Worm (Caenorhabditis elegans): Measurements from ENCODE around the gene F23A7.5.

ce11 chrX:16202229-16202628, 26.5 kb upstream of the F23A7.5 start:
- TF ChIP-seq ztf-23 (GFP tag; IDR thresholded peaks at IDR 0.05) (no peak), tab-1 (GFP tag; IDR thresholded peaks at IDR 0.05) (no peak), ztf-29 (GFP tag; IDR thresholded peaks at IDR 0.05) (no peak), ref-1 (GFP tag; conservative IDR thresholded peaks at IDR 0.05) (no peak), cog-1 (tag; optimal IDR thresholded peaks at IDR 0.05) (no peak), flt-1 (GFP tag; IDR thresholded peaks at IDR 0.05) (no peak), klf-2 (GFP tag; conservative IDR thresholded peaks at IDR 0.05) (no peak), T22C8.4 (GFP tag; IDR thresholded peaks at IDR 0.05) (no peak)

All from whole organism, midembryonic.